Fruit fly (Drosophila melanogaster) whole organism, prepupa: ENCODE data around the gene CG9119.

Experiments used
- CG31627 ChIP-seq: fragments of 200-800 bp; sonication (Bioruptor generic); optimal IDR thresholded peaks from 3 replicates; lab custom pipeline; 2016; ENCODE audit warnings: missing biosample characterization, missing genetic modification characterization
- CG6163 ChIP-seq: fragments of 200-800 bp; sonication (Bioruptor generic); IDR thresholded peaks from 3 replicates; pipeline ENCODE4 v1.3.6; 2022; ENCODE audit warnings: missing biosample characterization, missing genetic modification characterization
- CG6276 ChIP-seq: fragments of 200-800 bp; sonication (Bioruptor generic); optimal IDR thresholded peaks from 2 replicates; lab custom pipeline; 2017; ENCODE audit warnings: missing biosample characterization, mild to moderate bottlenecking, missing genetic modification characterization
- CG6792 ChIP-seq: fragments of 200-800 bp; sonication (Bioruptor generic); optimal IDR thresholded peaks from 3 replicates; lab custom pipeline; 2016; ENCODE audit warnings: missing biosample characterization, missing genetic modification characterization
- Hr39 ChIP-seq: fragments of 200-800 bp; sonication (Bioruptor generic); optimal IDR thresholded peaks from 2 replicates; lab custom pipeline; 2016; ENCODE audit warnings: missing biosample characterization, missing genetic modification characterization
- OdsH ChIP-seq: fragments of 200-800 bp; sonication (Bioruptor generic); optimal IDR thresholded peaks from 3 replicates; lab custom pipeline; 2016; ENCODE audit warnings: missing biosample characterization, missing genetic modification characterization
- Sox14 ChIP-seq: fragments of 200-800 bp; sonication (Bioruptor generic); optimal IDR thresholded peaks from 3 replicates; lab custom pipeline; 2016; ENCODE audit warnings: missing biosample characterization, missing genetic modification characterization
- esn ChIP-seq: fragments of 200-800 bp; sonication (Bioruptor generic); optimal IDR thresholded peaks from 2 replicates; lab custom pipeline; 2016; ENCODE audit warnings: missing biosample characterization, mild to moderate bottlenecking, missing genetic modification characterization, moderate library complexity

- TF ChIP-seq CG6276 (GFP tag; lab: Kevin White, UChicago) (no peak), Sox14 (GFP tag; lab: Kevin White, UChicago) (no peak), CG6163 (peak; percentile 57), CG6792 (GFP tag; lab: Kevin White, UChicago) (no peak), OdsH (GFP tag; lab: Kevin White, UChicago) (no peak), CG31627 (no peak), Hr39 (GFP tag; lab: Kevin White, UChicago) (no peak), esn (no peak)
Measured at dm6 chr3L:1166266-1166665, 38.3 kb downstream of the CG9119 start.
